Worm (Caenorhabditis elegans) whole organism, L1 larva: ENCODE measurements around the gene viro-2.
A peak's percentile ranks its signal among the peaks of the same experiment; 100 is the strongest.

Experiments
- C04F5.9 ChIP-seq: sonication (generic microtip); optimal IDR thresholded peaks from 2 replicates; lab custom pipeline; 2016; ENCODE audit warnings: missing genetic modification characterization, missing compliant biosample characterization
- C16A3.4 ChIP-seq: fragments of 150-350 bp; optimal IDR thresholded peaks from 2 replicates; lab custom pipeline; 2014; ENCODE audit warnings: missing biosample characterization, missing genetic modification characterization
- F16B12.6 ChIP-seq: fragments of 150-350 bp; optimal IDR thresholded peaks from 2 replicates; lab custom pipeline; 2014; ENCODE audit warnings: missing biosample characterization, missing genetic modification characterization
- Y116A8C.19 ChIP-seq: sonication (generic microtip); optimal IDR thresholded peaks from 2 replicates; lab custom pipeline; 2016; ENCODE audit warnings: missing compliant biosample characterization, missing genetic modification characterization, borderline replicate concordance
- aly-2 ChIP-seq: fragments of 150-350 bp; optimal IDR thresholded peaks from 2 replicates; lab custom pipeline; 2014; ENCODE audit warnings: missing biosample characterization, missing genetic modification characterization
- ama-1 ChIP-seq: fragments of 150-350 bp; optimal IDR thresholded peaks from 2 replicates; lab custom pipeline; 2014
- blmp-1 ChIP-seq: fragments of 150-350 bp; optimal IDR thresholded peaks from 2 replicates; lab custom pipeline; 2014; ENCODE audit warnings: missing biosample characterization, missing genetic modification characterization
- ceh-8 ChIP-seq: fragments of 200-800 bp; sonication (Bioruptor generic); optimal IDR thresholded peaks from 2 replicates; lab custom pipeline; 2018; ENCODE audit warnings: mild to moderate bottlenecking, missing genetic modification characterization, moderate library complexity, missing compliant biosample characterization
- ceh-88 ChIP-seq: fragments of 200-800 bp; sonication (Bioruptor generic); IDR thresholded peaks from 2 replicates; pipeline ENCODE4 v1.3.6; 2022; ENCODE audit warnings: missing genetic modification characterization, missing compliant biosample characterization
- ceh-90 ChIP-seq: sonication (generic microtip); optimal IDR thresholded peaks from 2 replicates; lab custom pipeline; 2016; ENCODE audit warnings: missing genetic modification characterization, missing compliant biosample characterization
- ces-1 ChIP-seq: fragments of 150-350 bp; optimal IDR thresholded peaks from 2 replicates; lab custom pipeline; 2014; ENCODE audit warnings: missing biosample characterization, missing genetic modification reagents, missing genetic modification characterization
- efl-1 ChIP-seq, 4 experiments: fragments of 150-350 bp; optimal IDR thresholded peaks in 3 of 4; peaks in 1 of 4; 1 replicate in 1 of 4; 2 replicates in 3 of 4; lab custom pipeline; 2014; ENCODE audit warnings: missing biosample characterization in 2 of 4, missing genetic modification characterization in 2 of 4, missing genetic modification reagents in 2 of 4
- efl-3 ChIP-seq: fragments of 200-800 bp; sonication (Bioruptor generic); optimal IDR thresholded peaks from 2 replicates; lab custom pipeline; 2018; ENCODE audit warnings: mild to moderate bottlenecking, missing genetic modification characterization, missing compliant biosample characterization
- egl-13 ChIP-seq: sonication (generic microtip); optimal IDR thresholded peaks from 2 replicates; lab custom pipeline; 2016; ENCODE audit warnings: missing genotype, missing genetic modification reagents, missing genetic modification characterization, missing compliant biosample characterization
- egl-27 ChIP-seq, 2 experiments: fragments of 150-350 bp in 1 of 2; sonication (generic microtip); optimal IDR thresholded peaks; 3 replicates each; lab custom pipeline; 2017 to 2018; ENCODE audit warnings: missing biosample characterization in 2 of 2, missing genetic modification characterization in 2 of 2, missing genetic modification reagents in 2 of 2
- fkh-10 ChIP-seq: sonication (generic microtip); optimal IDR thresholded peaks from 2 replicates; lab custom pipeline; 2017; ENCODE audit warnings: missing biosample characterization, missing genetic modification reagents, missing genetic modification characterization
- fkh-4 ChIP-seq: sonication (generic microtip); optimal IDR thresholded peaks from 2 replicates; lab custom pipeline; 2016; ENCODE audit warnings: missing compliant biosample characterization, missing genetic modification characterization, borderline replicate concordance
- fos-1 ChIP-seq: fragments of 150-350 bp; optimal IDR thresholded peaks from 2 replicates; lab custom pipeline; 2014; ENCODE audit warnings: missing biosample characterization, missing genetic modification characterization
- hlh-17 ChIP-seq: fragments of 200-800 bp; sonication (Bioruptor generic); optimal IDR thresholded peaks from 2 replicates; lab custom pipeline; 2018; ENCODE audit warnings: missing genetic modification characterization, mild to moderate bottlenecking, missing compliant biosample characterization, moderate library complexity, borderline replicate concordance
- hlh-4 ChIP-seq: sonication (generic microtip); optimal IDR thresholded peaks from 2 replicates; lab custom pipeline; 2016; ENCODE audit warnings: mild to moderate bottlenecking, missing genetic modification characterization, missing compliant biosample characterization
- jun-1 ChIP-seq: fragments of 150-350 bp; optimal IDR thresholded peaks from 2 replicates; lab custom pipeline; 2014; ENCODE audit warnings: missing biosample characterization, missing genetic modification reagents, missing genetic modification characterization
- lin-14 ChIP-seq: fragments of 200-800 bp; sonication (Bioruptor generic); optimal IDR thresholded peaks from 2 replicates; lab custom pipeline; 2018; ENCODE audit warnings: mild to moderate bottlenecking, missing genetic modification characterization, moderate library complexity, missing compliant biosample characterization
- lin-15B ChIP-seq: fragments of 150-350 bp; sonication (generic microtip); optimal IDR thresholded peaks from 3 replicates; lab custom pipeline; 2014; ENCODE audit warnings: missing biosample characterization, missing genetic modification characterization
- lin-35 ChIP-seq, 2 experiments: fragments of 150-350 bp; optimal IDR thresholded peaks; 2 replicates each; lab custom pipeline; 2014; ENCODE audit warnings: missing biosample characterization in 2 of 2, missing genetic modification characterization in 2 of 2, missing genetic modification reagents in 2 of 2
- lir-3 ChIP-seq: sonication (generic microtip); optimal IDR thresholded peaks from 2 replicates; lab custom pipeline; 2016; ENCODE audit warnings: mild to moderate bottlenecking, missing genetic modification characterization, moderate library complexity, missing compliant biosample characterization; ENCODE audit not compliant: poor library complexity
- lsy-2 ChIP-seq, 2 experiments: fragments of 150-350 bp; optimal IDR thresholded peaks; 2 replicates each; lab custom pipeline; 2014; ENCODE audit warnings: missing biosample characterization in 2 of 2, missing genetic modification characterization in 2 of 2
- mab-9 ChIP-seq: fragments of 200-800 bp; sonication (Bioruptor generic); IDR thresholded peaks from 2 replicates; pipeline ENCODE4 v1.3.6; 2022; ENCODE audit warnings: missing genetic modification reagents, missing genetic modification characterization, missing compliant biosample characterization
- mdl-1 ChIP-seq, 2 experiments: fragments of 150-350 bp; optimal IDR thresholded peaks; 2 replicates each; lab custom pipeline; 2014 to 2017; ENCODE audit warnings: missing biosample characterization in 2 of 2, missing genetic modification characterization in 2 of 2, inconsistent platforms in 1 of 2
- mef-2 ChIP-seq: fragments of 150-350 bp; optimal IDR thresholded peaks from 2 replicates; lab custom pipeline; 2014; ENCODE audit warnings: missing biosample characterization, missing genetic modification characterization
- nhr-11 ChIP-seq: fragments of 150-350 bp; optimal IDR thresholded peaks from 2 replicates; lab custom pipeline; 2014; ENCODE audit warnings: missing biosample characterization, missing genetic modification characterization
- nhr-12 ChIP-seq: sonication (generic microtip); optimal IDR thresholded peaks from 2 replicates; lab custom pipeline; 2017; ENCODE audit warnings: missing biosample characterization, missing genetic modification characterization
- nhr-19 ChIP-seq: fragments of 200-800 bp; sonication (Bioruptor generic); conservative IDR thresholded peaks from 2 replicates; pipeline ENCODE4 v1.3.6; 2022; ENCODE audit warnings: missing genetic modification characterization, missing compliant biosample characterization
- nhr-20 ChIP-seq: sonication (generic microtip); optimal IDR thresholded peaks from 2 replicates; lab custom pipeline; 2016; ENCODE audit warnings: mild to moderate bottlenecking, missing genetic modification characterization, missing compliant biosample characterization
- nhr-84 ChIP-seq: sonication (generic microtip); optimal IDR thresholded peaks from 2 replicates; lab custom pipeline; 2017; ENCODE audit warnings: missing biosample characterization, missing genetic modification characterization
- nhr-85 ChIP-seq: sonication (generic microtip); peaks from one replicate; lab custom pipeline; 2016; ENCODE audit warnings: missing genetic modification characterization, inconsistent platforms, missing compliant biosample characterization
- nhr-90 ChIP-seq: sonication (generic microtip); optimal IDR thresholded peaks from 2 replicates; lab custom pipeline; 2016; ENCODE audit warnings: mild to moderate bottlenecking, missing genetic modification characterization, missing compliant biosample characterization; ENCODE audit not compliant: poor library complexity
- pag-3 ChIP-seq: sonication (generic microtip); optimal IDR thresholded peaks from 2 replicates; lab custom pipeline; 2017; ENCODE audit warnings: missing genetic modification characterization, mild to moderate bottlenecking, missing compliant biosample characterization, antibody characterized with exemption, borderline replicate concordance; ENCODE audit not compliant: insufficient read depth
- pax-3 ChIP-seq: fragments of 200-800 bp; sonication (Bioruptor generic); optimal IDR thresholded peaks from 2 replicates; lab custom pipeline; 2018; ENCODE audit warnings: mild to moderate bottlenecking, missing genetic modification characterization, moderate library complexity, missing compliant biosample characterization
- rnt-1 ChIP-seq: sonication (generic microtip); optimal IDR thresholded peaks from 2 replicates; lab custom pipeline; 2016; ENCODE audit warnings: mild to moderate bottlenecking, missing genetic modification characterization, moderate library complexity, missing compliant biosample characterization
- skn-1 ChIP-seq: fragments of 150-350 bp; optimal IDR thresholded peaks from 2 replicates; lab custom pipeline; 2014; ENCODE audit warnings: missing biosample characterization, missing genetic modification characterization
- snu-23 ChIP-seq: sonication (generic microtip); optimal IDR thresholded peaks from 2 replicates; lab custom pipeline; 2016; ENCODE audit warnings: missing genetic modification characterization, missing compliant biosample characterization
- sox-4 ChIP-seq: sonication (generic microtip); optimal IDR thresholded peaks from 2 replicates; lab custom pipeline; 2016; ENCODE audit warnings: missing genetic modification characterization, missing compliant biosample characterization
- sptf-1 ChIP-seq: fragments of 150-350 bp; optimal IDR thresholded peaks from 2 replicates; lab custom pipeline; 2014; ENCODE audit warnings: missing biosample characterization, missing genetic modification characterization
- sup-37 ChIP-seq: fragments of 200-800 bp; sonication (Bioruptor generic); optimal IDR thresholded peaks from 2 replicates; lab custom pipeline; 2018; ENCODE audit warnings: mild to moderate bottlenecking, missing genetic modification characterization, missing compliant biosample characterization
- swsn-7 ChIP-seq: sonication (generic microtip); optimal IDR thresholded peaks from 2 replicates; lab custom pipeline; 2016; ENCODE audit warnings: missing genetic modification characterization, missing compliant biosample characterization
- tbx-2 ChIP-seq: sonication (generic microtip); optimal IDR thresholded peaks from 2 replicates; lab custom pipeline; 2016; ENCODE audit warnings: missing genetic modification characterization, missing compliant biosample characterization
- tlp-1 ChIP-seq: fragments of 150-350 bp; optimal IDR thresholded peaks from 2 replicates; lab custom pipeline; 2014; ENCODE audit warnings: missing biosample characterization, missing genetic modification characterization
- unc-130 ChIP-seq: fragments of 150-350 bp; optimal IDR thresholded peaks from 2 replicates; lab custom pipeline; 2017; ENCODE audit warnings: missing biosample characterization, missing genetic modification characterization, inconsistent platforms
- unc-62 ChIP-seq: fragments of 150-350 bp; optimal IDR thresholded peaks from 2 replicates; lab custom pipeline; 2014; ENCODE audit warnings: missing biosample characterization, missing genetic modification reagents, missing genetic modification characterization
- unc-86 ChIP-seq: sonication (generic microtip); optimal IDR thresholded peaks from 2 replicates; lab custom pipeline; 2016; ENCODE audit warnings: missing genetic modification characterization, missing compliant biosample characterization
- unc-98 ChIP-seq: fragments of 200-800 bp; sonication (Bioruptor generic); IDR thresholded peaks from 2 replicates; pipeline ENCODE4 v1.3.6; 2022; ENCODE audit warnings: missing genetic modification characterization, missing compliant biosample characterization
- xbp-1 ChIP-seq: sonication (generic microtip); optimal IDR thresholded peaks from 2 replicates; lab custom pipeline; 2016; ENCODE audit warnings: missing genetic modification characterization, missing compliant biosample characterization
- zag-1 ChIP-seq: fragments of 150-350 bp; optimal IDR thresholded peaks from 2 replicates; lab custom pipeline; 2014; ENCODE audit warnings: missing biosample characterization, missing genetic modification characterization
- ztf-4 ChIP-seq: fragments of 150-350 bp; optimal IDR thresholded peaks from 2 replicates; lab custom pipeline; 2014; ENCODE audit warnings: missing biosample characterization, missing genetic modification characterization

Gene viro-2

ce11 chrIII:7120477-7120876 lies 8.2 kb upstream of the viro-2 start:
- no peak for TF ChIP-seq hlh-17 (GFP tag; lab: Kevin White, UChicago)
- TF ChIP-seq lsy-2 (tag; optimal IDR thresholded peaks at IDR 0.05; lab: Kevin White, UChicago) = peak; percentile 5 to 36
- TF ChIP-seq C16A3.4 (tag; lab: Kevin White, UChicago) = no peak
- TF ChIP-seq unc-86 (tag; lab: Kevin White, UChicago) = no peak
- TF ChIP-seq lir-3 (tag; lab: Kevin White, UChicago) = no peak
- TF ChIP-seq tbx-2 (tag; lab: Kevin White, UChicago) = peak; percentile 19
- TF ChIP-seq zag-1 (tag; lab: Kevin White, UChicago) = no peak
- no peak for TF ChIP-seq unc-130 (tag; lab: Kevin White, UChicago)
- no peak for TF ChIP-seq Y116A8C.19 (tag; lab: Kevin White, UChicago)
- TF ChIP-seq snu-23 (GFP tag; lab: Kevin White, UChicago) = peak; percentile 52
- no peak for TF ChIP-seq nhr-11
- TF ChIP-seq sptf-1 (tag; lab: Kevin White, UChicago) = no peak
- TF ChIP-seq ztf-4 (tag; lab: Kevin White, UChicago) = no peak
- peak in 1 of 2 experiments; percentile 11 for TF ChIP-seq efl-1 (optimal IDR thresholded peaks at IDR 0.05; lab: Kevin White, UChicago)
- TF ChIP-seq efl-1 (GFP tag; optimal IDR thresholded peaks at IDR 0.05 in 1 of 2; lab: Kevin White, UChicago) = peak in 1 of 2 experiments; percentile 93
- TF ChIP-seq lin-35 (GFP tag; optimal IDR thresholded peaks at IDR 0.05; lab: Kevin White, UChicago) = peak in 1 of 2 experiments; percentile 73
- peak; percentile 48 for TF ChIP-seq lin-14 (GFP tag; lab: Kevin White, UChicago)
- TF ChIP-seq aly-2 (tag; lab: Kevin White, UChicago) = no peak
- no peak for TF ChIP-seq ama-1
- peak; percentile 98 for TF ChIP-seq nhr-19
- no peak for TF ChIP-seq mab-9
- no peak for TF ChIP-seq nhr-12
- TF ChIP-seq hlh-4 (tag; lab: Kevin White, UChicago) = no peak
- TF ChIP-seq efl-3 (GFP tag; lab: Kevin White, UChicago) = no peak
- no peak for TF ChIP-seq jun-1 (tag; lab: Kevin White, UChicago)
- no peak for TF ChIP-seq lin-15B (tag; lab: Kevin White, UChicago)
- peak; percentile 58 for TF ChIP-seq nhr-90 (tag; lab: Kevin White, UChicago)
- no peak for TF ChIP-seq sup-37 (GFP tag; lab: Kevin White, UChicago)
- no peak for TF ChIP-seq tlp-1 (tag; lab: Kevin White, UChicago)
- peak; percentile 30 for TF ChIP-seq xbp-1 (tag; lab: Kevin White, UChicago)
- TF ChIP-seq sox-4 = no peak
- no peak for TF ChIP-seq fos-1 (tag; lab: Kevin White, UChicago)
- TF ChIP-seq nhr-20 (tag; lab: Kevin White, UChicago) = peak; percentile 71
- TF ChIP-seq ceh-8 (GFP tag; lab: Kevin White, UChicago) = no peak
- TF ChIP-seq unc-98 (GFP tag; lab: Robert Waterston, UW) = no peak
- no peak for TF ChIP-seq F16B12.6 (tag; lab: Kevin White, UChicago)
- no peak for TF ChIP-seq egl-13 (tag; lab: Kevin White, UChicago)
- TF ChIP-seq egl-27 (tag; optimal IDR thresholded peaks at IDR 0.05; lab: Kevin White, UChicago) = no peak
- TF ChIP-seq blmp-1 = peak; percentile 41
- no peak for TF ChIP-seq rnt-1
- no peak for TF ChIP-seq ceh-88
- no peak for TF ChIP-seq ceh-90 (tag; lab: Kevin White, UChicago)
- peak; percentile 91 for TF ChIP-seq nhr-85
- peak; percentile 7 for TF ChIP-seq swsn-7 (tag; lab: Kevin White, UChicago)
- no peak for TF ChIP-seq fkh-10
- no peak for TF ChIP-seq mef-2 (tag; lab: Kevin White, UChicago)
- TF ChIP-seq pax-3 = no peak
- no peak for TF ChIP-seq nhr-84 (tag; lab: Kevin White, UChicago)
- no peak for TF ChIP-seq mdl-1 (tag; optimal IDR thresholded peaks at IDR 0.05; lab: Kevin White, UChicago)
- no peak for TF ChIP-seq unc-62
- no peak for TF ChIP-seq C04F5.9 (tag; lab: Kevin White, UChicago)
- no peak for TF ChIP-seq fkh-4 (tag; lab: Kevin White, UChicago)
- no peak for TF ChIP-seq skn-1
- TF ChIP-seq ces-1 (GFP tag; lab: Kevin White, UChicago) = no peak
- no peak for TF ChIP-seq pag-3 (tag; lab: Kevin White, UChicago)
